Fruit fly (Drosophila melanogaster): Measurements from ENCODE around the gene CG14609.

The CG14609 gene

dm6 chr3R:7171384-7172099 lies 29.2 kb upstream of the CG14609 start:
- TF ChIP-seq Asciz (GFP tag; optimal IDR thresholded peaks at IDR 0.05): no peak
- no peak for TF ChIP-seq Ravus (GFP tag; IDR thresholded peaks at IDR 0.05)
- TF ChIP-seq prd (optimal IDR thresholded peaks at IDR 0.05): no peak
- TF ChIP-seq prd (GFP tag; IDR thresholded peaks at IDR 0.05): peak; percentile 18; the same call in 1 of the 3 replicates
- TF ChIP-seq CG12659 (GFP tag; optimal IDR thresholded peaks at IDR 0.05): no peak
- no peak for TF ChIP-seq MTF-1 (GFP tag; optimal IDR thresholded peaks at IDR 0.05; ENCODE audit: borderline replicate concordance)
- peak; percentile 18 for TF ChIP-seq CG13424 (tag; optimal IDR thresholded peaks at IDR 0.05)
- TF ChIP-seq gsb-n (tag; optimal IDR thresholded peaks at IDR 0.05): peak; percentile 22
- peak; percentile 62 for TF ChIP-seq CG10979 (tag; optimal IDR thresholded peaks at IDR 0.05)
- TF ChIP-seq Sin3A (optimal IDR thresholded peaks at IDR 0.05): no peak
- no peak for TF ChIP-seq NfI (GFP tag; optimal IDR thresholded peaks at IDR 0.05)
- TF ChIP-seq sisA (GFP tag; IDR thresholded peaks at IDR 0.05): no peak
- no peak for TF ChIP-seq fd102C (GFP tag; optimal IDR thresholded peaks at IDR 0.05)
- peak; percentile 57 for TF ChIP-seq Blimp-1 (GFP tag; optimal IDR thresholded peaks at IDR 0.05)
- peak; percentile 30 for TF ChIP-seq Sox102F (GFP tag; optimal IDR thresholded peaks at IDR 0.05)
- no peak for TF ChIP-seq CG8388 (GFP tag; optimal IDR thresholded peaks at IDR 0.05)
- no peak for TF ChIP-seq CG17361 (GFP tag; IDR thresholded peaks at IDR 0.05)
- TF ChIP-seq CG4404 (GFP tag; IDR thresholded peaks at IDR 0.05): no peak
- peak; percentile 65 for TF ChIP-seq CG2712 (tag; optimal IDR thresholded peaks at IDR 0.05)
- peak in 1 of 3 experiments; percentile 68 for TF ChIP-seq lola (GFP tag; optimal IDR thresholded peaks at IDR 0.05)
- TF ChIP-seq CG8290 (GFP tag; optimal IDR thresholded peaks at IDR 0.05): no peak
- TF ChIP-seq CG8290 (tag; optimal IDR thresholded peaks at IDR 0.05): no peak
- no peak for TF ChIP-seq da (GFP tag; optimal IDR thresholded peaks at IDR 0.05)
- 0 out of 2 replicates have a peak, but pooled peaks have one; percentile 23 for TF ChIP-seq vvl (GFP tag; IDR thresholded peaks at IDR 0.05)
- TF ChIP-seq D19A (tag; optimal IDR thresholded peaks at IDR 0.05): peak; percentile 59
- TF ChIP-seq row (GFP tag; IDR thresholded peaks at IDR 0.05): peak; percentile 33; the same call in 1 of the 3 replicates
- no peak for TF ChIP-seq CG12155 (GFP tag; optimal IDR thresholded peaks at IDR 0.05)
- TF ChIP-seq CG34224 (GFP tag; IDR thresholded peaks at IDR 0.05; ENCODE audit: partially characterized antibody): no peak
- no peak for TF ChIP-seq Camta (GFP tag; optimal IDR thresholded peaks at IDR 0.05)
- peak; percentile 0 for TF ChIP-seq dmrt99B (tag; optimal IDR thresholded peaks at IDR 0.05)
- no peak for TF ChIP-seq Hmx (GFP tag; optimal IDR thresholded peaks at IDR 0.05)
- TF ChIP-seq phol (tag; optimal IDR thresholded peaks at IDR 0.05): peak; percentile 19
- TF ChIP-seq CG2889 (GFP tag; IDR thresholded peaks at IDR 0.05): no peak
- TF ChIP-seq slou (GFP tag; optimal IDR thresholded peaks at IDR 0.05): no peak
- TF ChIP-seq CoRest (tag; optimal IDR thresholded peaks at IDR 0.05): peak; percentile 11
- TF ChIP-seq CG12391 (tag; optimal IDR thresholded peaks at IDR 0.05): peak; percentile 20
- peak in 1 of 2 experiments; percentile 67 for TF ChIP-seq bsh (GFP tag; optimal IDR thresholded peaks at IDR 0.05)
- no peak for TF ChIP-seq CG12071 (GFP tag; optimal IDR thresholded peaks at IDR 0.05)
- no peak for TF ChIP-seq HLH3B (GFP tag; IDR thresholded peaks at IDR 0.05)
- TF ChIP-seq nom (GFP tag; optimal IDR thresholded peaks at IDR 0.05): peak; percentile 23
- peak in 1 of 2 experiments; percentile 12 for TF ChIP-seq chif (GFP tag; optimal IDR thresholded peaks at IDR 0.05)
- no peak for TF ChIP-seq ftz-f1 (GFP tag; optimal IDR thresholded peaks at IDR 0.05)
- TF ChIP-seq tin (GFP tag; optimal IDR thresholded peaks at IDR 0.05): peak; percentile 2
- TF ChIP-seq CG9437 (GFP tag; optimal IDR thresholded peaks at IDR 0.05): no peak
- TF ChIP-seq zfh1 (GFP tag; IDR thresholded peaks at IDR 0.05): peak; percentile 57; the same call in 2 of the 3 replicates
- no peak for TF ChIP-seq ranshi (GFP tag; IDR thresholded peaks at IDR 0.05)
- TF ChIP-seq CG1602 (GFP tag; optimal IDR thresholded peaks at IDR 0.05): no peak
- no peak for TF ChIP-seq Meics (GFP tag; optimal IDR thresholded peaks at IDR 0.05)
- peak; percentile 59 for TF ChIP-seq dmrt11E (tag; optimal IDR thresholded peaks at IDR 0.05)

All from whole organism, embryonic.